Fruit fly (Drosophila melanogaster): ENCODE data around the gene slpr.

The slpr gene

DNA sequence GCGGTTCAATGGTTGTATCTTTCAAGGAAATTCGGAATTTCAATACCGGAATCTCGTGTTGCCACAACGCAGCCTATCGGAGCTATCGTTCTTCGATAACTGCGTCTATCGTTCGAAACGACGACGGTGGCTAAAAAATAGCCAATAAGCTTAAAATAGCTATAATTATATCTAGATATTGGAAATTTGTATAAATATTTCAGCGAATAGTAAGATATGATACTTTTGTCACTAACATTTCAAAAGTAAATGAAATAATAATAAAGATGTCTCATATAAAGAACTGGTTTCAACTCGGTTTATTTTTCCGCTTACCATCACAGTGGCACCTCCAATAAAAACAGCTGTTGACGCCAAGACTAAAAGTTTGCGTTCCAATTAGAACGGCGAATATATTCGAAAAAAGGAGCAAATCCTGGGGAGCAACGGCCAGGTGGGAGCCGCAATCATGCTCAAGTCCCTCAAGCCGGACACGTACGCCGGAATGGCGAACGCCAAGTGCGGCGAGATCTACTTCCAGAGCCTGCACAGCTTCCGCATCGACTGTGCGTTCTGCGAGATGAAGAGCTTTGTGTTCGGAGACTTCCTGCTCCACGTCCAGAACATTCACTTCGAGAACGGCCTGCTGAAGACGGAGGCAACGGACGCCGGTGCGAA, 31.4 kb downstream of the slpr start, which contains the start of the genes alpha-PheRS and CG2129:
Gene alpha-PheRS (minus strand): TSS at position 102 of the 657 bp plus-strand sequence.
Gene CG2129 (plus strand): TSS at position 339 of the 657 bp plus-strand sequence.
- no peak for TF ChIP-seq psq (optimal IDR thresholded peaks at IDR 0.05)
- no peak for TF ChIP-seq h (optimal IDR thresholded peaks at IDR 0.05)
- no peak for TF ChIP-seq ttk (optimal IDR thresholded peaks at IDR 0.05)
- TF ChIP-seq Myc (optimal IDR thresholded peaks at IDR 0.05): no peak
- TF ChIP-seq insv (optimal IDR thresholded peaks at IDR 0.05): no peak
- TF ChIP-seq Sin3A (optimal IDR thresholded peaks at IDR 0.05): no peak

DNA sequence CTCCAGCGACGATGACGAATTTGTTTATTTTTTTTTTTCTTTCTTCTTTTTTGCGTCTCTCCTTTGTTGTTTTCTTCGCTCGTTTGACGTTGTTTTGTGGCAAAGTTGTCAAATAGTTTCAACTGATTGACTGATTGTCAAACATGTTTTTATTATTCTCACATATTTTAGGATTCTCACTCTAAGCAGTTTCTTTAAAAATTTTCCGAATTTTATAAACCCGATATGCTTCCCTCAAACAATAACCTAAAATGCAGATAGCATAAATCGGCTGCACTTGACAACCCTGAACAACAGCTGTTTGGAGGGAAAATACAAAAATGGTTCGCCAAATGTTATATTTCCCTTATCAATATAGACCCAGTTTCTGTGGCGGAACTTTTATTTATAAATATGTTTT, 33.4 kb downstream of the slpr start, which contains the start of gene CG17982:
Gene CG17982 (minus strand): TSS at position 299 of the 400 bp plus-strand sequence.
- TF ChIP-seq psq (optimal IDR thresholded peaks at IDR 0.05): peak; percentile 13
- TF ChIP-seq ttk (optimal IDR thresholded peaks at IDR 0.05): no peak

DNA sequence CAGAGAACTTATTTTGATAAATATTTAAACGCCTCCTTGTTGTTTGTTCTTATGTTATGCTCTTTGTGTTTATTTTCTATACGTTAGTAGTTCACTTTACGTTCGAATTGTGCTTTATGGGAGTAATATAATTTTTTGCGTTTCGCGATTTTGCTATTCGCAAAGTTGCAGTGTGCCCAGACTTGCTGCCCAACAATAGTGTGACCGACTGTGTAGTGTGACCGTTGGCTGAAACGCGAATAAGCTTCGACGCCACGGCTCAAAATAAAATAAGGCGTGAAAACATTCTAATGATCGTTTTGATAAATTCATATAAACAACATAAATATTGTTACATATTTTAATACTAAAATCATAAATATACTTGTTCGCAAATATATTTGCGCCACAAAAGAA, 34.9 kb downstream of the slpr start, which contains the start of gene Smox:
Gene Smox (minus strand): TSS at position 213 of the 396 bp plus-strand sequence.
- TF ChIP-seq Sin3A (optimal IDR thresholded peaks at IDR 0.05) (no peak), h (optimal IDR thresholded peaks at IDR 0.05) (no peak), ttk (optimal IDR thresholded peaks at IDR 0.05) (no peak), insv (optimal IDR thresholded peaks at IDR 0.05) (no peak), psq (optimal IDR thresholded peaks at IDR 0.05) (no peak), Myc (optimal IDR thresholded peaks at IDR 0.05) (no peak)

DNA sequence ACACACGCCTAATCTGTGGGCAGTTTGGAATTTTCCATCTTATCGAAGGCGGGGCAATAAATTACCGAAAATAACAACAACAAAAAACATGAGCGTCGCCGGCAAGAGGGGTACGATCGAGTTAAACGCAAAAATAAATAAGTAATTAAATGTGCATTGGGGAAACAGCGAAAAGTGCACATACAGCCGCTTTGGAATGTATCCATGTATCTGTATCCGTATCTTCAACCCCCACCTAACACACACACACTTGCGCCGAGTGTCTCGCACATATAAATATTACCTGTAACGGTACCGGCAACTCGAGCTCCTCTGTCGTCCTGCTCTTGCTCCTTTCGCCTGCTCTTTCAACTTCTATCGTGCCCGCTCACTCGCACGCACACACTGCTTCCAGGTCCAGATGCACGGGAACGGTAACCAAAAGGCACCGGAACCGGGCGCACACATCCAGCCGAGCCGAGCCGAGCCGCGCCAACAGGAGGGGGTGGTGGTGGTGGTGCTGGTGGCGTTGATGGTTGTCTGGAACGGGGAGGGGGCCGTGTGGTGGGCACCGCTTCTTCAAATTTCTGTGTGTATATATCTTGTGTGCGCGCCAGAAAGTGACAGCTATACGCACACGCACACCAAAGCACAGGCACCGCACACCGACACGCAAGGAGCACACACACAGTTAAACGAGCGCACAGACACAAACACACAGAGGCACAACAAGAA, 35.5 kb downstream of the slpr start:
- TF ChIP-seq psq (optimal IDR thresholded peaks at IDR 0.05): no peak
- no peak for TF ChIP-seq Sin3A (optimal IDR thresholded peaks at IDR 0.05)
- TF ChIP-seq h (optimal IDR thresholded peaks at IDR 0.05): no peak
- no peak for TF ChIP-seq Myc (optimal IDR thresholded peaks at IDR 0.05)
- no peak for TF ChIP-seq ttk (optimal IDR thresholded peaks at IDR 0.05)
- TF ChIP-seq insv (optimal IDR thresholded peaks at IDR 0.05): no peak

DNA sequence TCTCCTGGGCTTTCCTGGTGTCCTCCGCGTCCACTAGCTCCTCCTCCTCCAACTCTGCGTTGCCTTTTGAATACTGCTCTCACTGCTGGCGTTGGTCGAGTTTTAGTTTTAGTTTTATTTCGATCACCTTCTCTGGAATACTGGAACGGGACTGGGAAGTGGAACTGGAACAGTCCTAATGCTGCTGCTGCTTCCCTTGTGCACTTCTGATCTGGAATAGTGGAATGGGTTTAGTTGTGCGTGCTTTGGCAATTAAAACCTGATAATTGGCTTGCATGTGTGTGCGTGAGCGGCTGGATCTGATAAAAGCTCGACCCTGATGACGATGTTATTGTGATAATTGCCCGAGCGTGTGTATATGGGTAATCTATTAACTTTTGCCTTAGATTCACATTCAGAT, 36.3 kb downstream of the slpr start:
- no peak for TF ChIP-seq Sin3A (optimal IDR thresholded peaks at IDR 0.05)
- TF ChIP-seq ttk (optimal IDR thresholded peaks at IDR 0.05): no peak
- TF ChIP-seq Myc (optimal IDR thresholded peaks at IDR 0.05): no peak
- TF ChIP-seq h (optimal IDR thresholded peaks at IDR 0.05): no peak
- TF ChIP-seq psq (optimal IDR thresholded peaks at IDR 0.05): no peak
- no peak for TF ChIP-seq insv (optimal IDR thresholded peaks at IDR 0.05)

DNA sequence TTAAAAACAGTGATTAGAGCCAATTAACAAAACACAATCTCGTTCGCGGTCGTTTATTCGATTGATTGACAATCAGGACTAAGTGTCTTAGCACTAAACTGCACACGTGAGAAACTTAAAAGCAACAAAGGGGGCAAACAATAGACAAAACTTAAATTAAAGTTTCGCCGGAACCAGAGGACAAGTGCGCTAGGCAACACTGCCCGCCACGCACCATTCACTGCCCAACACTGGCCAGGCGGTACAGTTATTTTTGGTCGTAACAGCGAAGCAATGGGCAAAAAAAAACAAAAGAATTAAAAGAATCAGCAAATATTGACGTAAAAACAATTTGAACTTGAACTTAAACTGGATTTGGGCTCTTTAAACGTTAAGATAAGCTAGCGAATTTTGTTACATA, 39.7 kb downstream of the slpr start:
- TF ChIP-seq Sin3A (optimal IDR thresholded peaks at IDR 0.05): no peak
- TF ChIP-seq insv (optimal IDR thresholded peaks at IDR 0.05): no peak
- no peak for TF ChIP-seq psq (optimal IDR thresholded peaks at IDR 0.05)
- no peak for TF ChIP-seq Myc (optimal IDR thresholded peaks at IDR 0.05)
- TF ChIP-seq ttk (optimal IDR thresholded peaks at IDR 0.05): no peak
- no peak for TF ChIP-seq h (optimal IDR thresholded peaks at IDR 0.05)

DNA sequence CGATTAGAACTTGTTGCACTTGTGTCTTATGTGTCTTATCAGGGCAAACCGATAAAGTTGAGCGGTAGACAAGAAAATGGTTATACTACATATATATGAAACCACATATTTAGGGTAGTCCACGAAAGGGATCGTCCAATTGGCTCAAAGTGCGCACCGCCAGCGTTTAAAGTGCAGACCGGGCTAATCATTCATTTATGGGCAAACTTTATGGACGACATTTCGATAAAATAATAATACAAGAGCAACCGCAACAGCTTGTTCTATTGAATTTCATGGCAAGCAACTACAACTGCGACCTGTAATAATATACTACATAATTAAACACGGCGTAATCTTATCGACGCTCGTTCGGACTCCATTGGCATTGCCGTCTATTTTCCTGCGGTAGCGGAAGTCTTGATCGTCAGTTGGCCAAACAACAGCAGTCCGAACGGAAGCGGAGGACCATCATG, 41.5 kb downstream of the slpr start, which contains the start of the genes cyr and CG2120:
Gene cyr (minus strand): TSS at position 294 of the 455 bp plus-strand sequence.
Gene CG2120 (plus strand): TSS at position 405 of the 455 bp plus-strand sequence.
- TF ChIP-seq h (optimal IDR thresholded peaks at IDR 0.05) (no peak), ttk (optimal IDR thresholded peaks at IDR 0.05) (no peak)

DNA sequence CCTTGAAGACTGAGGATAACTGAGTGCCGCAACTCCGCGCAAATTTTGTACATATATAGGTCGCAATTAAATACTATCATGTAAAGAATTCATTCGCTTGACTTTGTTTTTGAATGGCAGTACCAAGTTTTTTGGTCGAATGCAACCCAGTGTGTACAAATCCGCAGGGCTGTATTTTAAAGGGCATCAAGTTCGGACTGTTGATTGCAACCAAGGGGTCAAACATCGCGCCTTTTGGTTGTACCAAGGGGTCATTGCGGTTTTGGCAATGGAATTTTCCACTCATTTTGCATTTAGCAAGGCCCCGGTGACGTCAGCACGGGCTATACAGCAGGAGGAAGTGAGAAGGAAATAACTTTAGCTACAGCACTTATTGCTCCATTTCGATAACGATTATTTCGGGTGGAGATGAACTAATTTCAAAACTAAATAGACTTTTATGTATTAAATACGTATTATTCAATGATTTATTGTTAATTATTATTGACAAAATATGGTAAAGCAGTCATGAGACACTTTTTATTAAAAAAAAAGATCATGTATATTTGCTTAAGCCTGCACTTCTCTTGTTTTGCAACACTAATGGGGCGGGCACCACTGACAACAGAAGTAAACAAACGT, 45.2 kb downstream of the slpr start, which contains the start of gene CG10958:
Gene CG10958 (plus strand): TSS at position 593 of the 621 bp plus-strand sequence.
- TF ChIP-seq psq (optimal IDR thresholded peaks at IDR 0.05): no peak
- TF ChIP-seq h (optimal IDR thresholded peaks at IDR 0.05): no peak
- no peak for TF ChIP-seq Myc (optimal IDR thresholded peaks at IDR 0.05)
- TF ChIP-seq insv (optimal IDR thresholded peaks at IDR 0.05): no peak
- TF ChIP-seq ttk (optimal IDR thresholded peaks at IDR 0.05): no peak
- no peak for TF ChIP-seq Sin3A (optimal IDR thresholded peaks at IDR 0.05)

DNA sequence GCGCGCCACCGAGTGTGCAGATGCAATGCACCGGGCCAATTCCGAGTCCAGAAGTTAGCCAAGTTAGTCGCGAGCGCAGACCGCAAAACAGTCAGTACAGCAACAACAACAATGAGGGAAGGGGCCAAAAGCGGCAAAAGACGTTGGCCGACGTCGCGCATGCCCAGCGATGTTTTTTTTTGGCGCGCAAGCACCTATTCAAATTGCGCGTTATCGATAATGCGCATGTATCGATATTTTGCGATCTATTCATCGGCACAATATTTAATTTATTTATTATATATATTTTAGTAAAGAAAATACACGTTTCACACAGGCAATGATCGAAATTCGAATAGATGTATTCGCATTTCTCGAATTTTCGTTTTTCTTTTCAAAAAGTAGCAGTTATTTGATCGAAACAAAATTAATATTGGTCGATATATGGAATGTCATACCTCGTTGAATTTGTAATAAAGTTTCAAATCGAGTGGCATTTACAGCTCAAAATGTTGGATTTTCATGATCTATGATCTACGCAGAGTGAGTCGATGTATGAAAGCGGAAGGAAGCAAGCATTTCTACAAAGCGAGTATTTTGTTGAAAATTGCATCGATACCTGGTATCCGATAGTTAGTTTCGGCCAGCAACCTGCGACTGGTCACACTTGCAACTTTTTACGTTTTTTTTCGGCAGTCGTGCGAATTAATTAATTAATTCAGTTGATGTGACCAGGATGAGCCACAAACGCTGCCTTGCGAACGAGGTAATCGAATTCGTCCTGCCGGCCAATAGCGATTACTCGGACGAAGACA, 47.6 kb downstream of the slpr start, which contains the start of gene CG2116:
Gene CG2116 (plus strand): TSS at position 609 of the 794 bp plus-strand sequence.
- TF ChIP-seq psq (optimal IDR thresholded peaks at IDR 0.05): no peak
- no peak for TF ChIP-seq insv (optimal IDR thresholded peaks at IDR 0.05)
- no peak for TF ChIP-seq h (optimal IDR thresholded peaks at IDR 0.05)
- no peak for TF ChIP-seq ttk (optimal IDR thresholded peaks at IDR 0.05)
- TF ChIP-seq Myc (optimal IDR thresholded peaks at IDR 0.05): no peak
- no peak for TF ChIP-seq Sin3A (optimal IDR thresholded peaks at IDR 0.05)

DNA sequence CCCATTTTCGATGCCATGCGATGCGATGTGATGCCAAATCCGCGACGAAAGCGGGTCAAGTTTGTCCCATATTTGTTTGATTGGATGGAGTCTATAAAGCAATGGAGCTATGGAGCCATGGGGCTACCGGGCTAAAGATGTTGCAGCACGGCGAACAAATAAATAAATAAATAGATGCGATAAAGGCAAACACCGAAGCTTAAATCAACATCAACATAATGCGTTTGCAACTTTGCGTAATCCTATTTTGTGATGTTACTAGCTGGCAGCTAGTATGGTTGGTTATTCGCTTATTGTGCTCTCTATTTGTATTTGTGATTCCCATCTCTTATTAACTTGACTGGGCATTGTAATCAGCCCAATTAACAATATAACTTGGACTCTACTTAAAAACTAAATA, 48.9 kb downstream of the slpr start:
- no peak for TF ChIP-seq insv (optimal IDR thresholded peaks at IDR 0.05)
- TF ChIP-seq h (optimal IDR thresholded peaks at IDR 0.05): no peak
- no peak for TF ChIP-seq ttk (optimal IDR thresholded peaks at IDR 0.05)
- TF ChIP-seq Sin3A (optimal IDR thresholded peaks at IDR 0.05): no peak
- no peak for TF ChIP-seq psq (optimal IDR thresholded peaks at IDR 0.05)
- TF ChIP-seq Myc (optimal IDR thresholded peaks at IDR 0.05): no peak

DNA sequence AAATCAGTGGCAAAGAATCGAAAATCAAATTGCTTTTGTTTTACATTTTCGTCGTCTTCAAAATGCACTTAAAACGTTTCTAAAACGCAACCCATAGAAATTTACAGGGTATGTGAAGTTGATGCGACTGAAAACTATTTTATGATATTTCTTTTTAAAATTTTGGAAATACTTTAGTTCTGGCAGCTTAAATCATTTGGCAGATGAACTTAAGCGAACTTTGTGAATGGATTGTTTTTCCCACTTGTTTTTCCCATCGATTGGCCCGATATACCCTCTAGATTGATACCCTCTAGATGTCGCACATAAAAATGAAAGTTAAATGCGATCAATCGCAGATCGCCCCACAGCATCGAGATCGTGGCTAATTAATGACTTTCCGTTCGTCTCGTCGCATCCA, 50.8 kb downstream of the slpr start:
- TF ChIP-seq Sin3A (optimal IDR thresholded peaks at IDR 0.05): no peak
